Worm (Caenorhabditis elegans): ENCODE results near the gene try-12.

ce11 chrV:7437985-7438384 lies 11.2 kb upstream of the try-12 start, which contains the start of gene F25E5.16:
- TF ChIP-seq unc-130 (GFP tag; optimal IDR thresholded peaks at IDR 0.05) (no peak), hsf-1 (GFP tag; IDR thresholded peaks at IDR 0.05) (no peak)
